Worm (Caenorhabditis elegans): ENCODE measurements around the gene cox-16.
A peak's percentile ranks its signal among the peaks of the same experiment; 100 is the strongest.

cox-16 gene

DNA sequence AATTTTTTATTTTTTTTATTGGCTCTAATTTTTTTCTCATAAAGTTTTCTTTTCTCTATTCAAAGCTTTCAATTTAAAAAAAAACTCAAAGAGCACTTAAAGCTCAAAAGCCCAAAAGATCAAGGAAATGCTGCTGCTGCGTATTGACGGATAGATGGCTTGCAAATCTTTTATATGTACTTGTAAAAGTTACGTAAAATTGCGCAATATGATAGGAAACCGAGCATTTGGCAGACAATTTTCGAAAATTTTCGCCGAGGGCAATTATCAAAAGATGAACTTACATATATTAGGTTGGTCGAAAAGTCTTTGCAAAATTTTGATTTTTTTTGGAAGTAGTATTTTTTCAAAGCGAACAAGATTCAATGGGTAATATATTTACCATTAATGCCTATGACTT lies 12.5 kb upstream of the cox-16 start:
- TF ChIP-seq mep-1 (tag; optimal IDR thresholded peaks at IDR 0.05) (no peak), zip-8 (tag; optimal IDR thresholded peaks at IDR 0.05) (peak; percentile 75)

DNA sequence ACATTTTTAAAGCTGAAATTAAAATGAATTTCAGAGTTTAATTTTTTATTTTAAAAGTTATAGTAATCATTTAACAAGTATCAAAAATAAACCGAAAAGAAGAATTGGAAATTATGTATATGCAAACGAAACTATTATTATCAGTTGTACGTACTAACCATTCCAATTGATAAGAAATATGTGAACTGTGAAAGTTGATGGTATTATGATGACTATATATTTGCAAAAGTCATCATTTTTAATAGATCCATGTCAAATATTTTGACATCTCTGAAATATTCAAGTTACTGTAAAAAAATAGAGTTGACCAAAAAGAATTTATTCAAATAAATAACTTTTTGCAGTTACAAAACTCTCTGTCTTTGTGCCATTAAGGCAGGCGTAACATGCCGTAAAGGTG lies 12.0 kb upstream of the cox-16 start, which contains the start of gene ugt-48:
ugt-48 (minus strand) TSS at position 12 of the 400 bp plus-strand sequence.
- no peak for TF ChIP-seq cnd-1 (tag; optimal IDR thresholded peaks at IDR 0.05)
- TF ChIP-seq sptf-1 (tag; optimal IDR thresholded peaks at IDR 0.05): no peak
- TF ChIP-seq lsy-2 (tag; optimal IDR thresholded peaks at IDR 0.05): no peak
- TF ChIP-seq mls-2 (tag; optimal IDR thresholded peaks at IDR 0.05): no peak
- no peak for TF ChIP-seq ceh-83 (GFP tag; optimal IDR thresholded peaks at IDR 0.05)
- TF ChIP-seq nhr-237 (tag; optimal IDR thresholded peaks at IDR 0.05): no peak
- no peak for TF ChIP-seq lin-13 (tag; optimal IDR thresholded peaks at IDR 0.05)
- TF ChIP-seq unc-120 (tag; optimal IDR thresholded peaks at IDR 0.05; ENCODE audit: poor library complexity, severe bottlenecking): no peak
- TF ChIP-seq zip-8 (tag; optimal IDR thresholded peaks at IDR 0.05): no peak
- TF ChIP-seq nhr-76 (tag; optimal IDR thresholded peaks at IDR 0.05): no peak
- no peak for TF ChIP-seq ces-1 (GFP tag; optimal IDR thresholded peaks at IDR 0.05)
- TF ChIP-seq ceh-43 (GFP tag; optimal IDR thresholded peaks at IDR 0.05): no peak
- TF ChIP-seq tbx-8 (GFP tag; optimal IDR thresholded peaks at IDR 0.05): no peak
- TF ChIP-seq snpc-4 (tag; optimal IDR thresholded peaks at IDR 0.05): no peak
- no peak for TF ChIP-seq M03D4.4 (tag; optimal IDR thresholded peaks at IDR 0.05)
- TF ChIP-seq pha-4 (tag; optimal IDR thresholded peaks at IDR 0.05): no peak

DNA sequence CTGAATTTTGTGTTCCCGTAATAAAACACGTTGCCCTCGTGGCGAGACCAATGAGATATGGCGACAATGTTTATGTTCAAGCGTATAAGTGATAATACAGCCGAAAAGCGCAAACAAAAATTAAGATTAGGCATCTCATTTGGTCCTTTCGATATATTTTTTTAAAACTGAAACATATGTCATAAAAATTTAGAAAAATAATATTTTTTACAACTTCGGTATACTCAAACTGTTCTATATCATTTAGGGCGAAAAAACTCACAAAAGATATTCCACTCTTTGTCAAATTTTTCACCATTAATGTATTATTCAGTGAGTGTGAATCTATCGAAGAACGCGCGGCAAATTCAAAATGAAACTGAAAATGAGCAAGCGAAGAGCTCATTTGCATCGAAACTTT lies 2.5 kb upstream of the cox-16 start, which contains the start of gene cft-1:
cft-1 (plus strand) TSS at position 301 of the 400 bp plus-strand sequence.
- TF ChIP-seq M03D4.4 (tag; optimal IDR thresholded peaks at IDR 0.05) (no peak), sem-2 (GFP tag; optimal IDR thresholded peaks at IDR 0.05) (no peak), mls-2 (tag; optimal IDR thresholded peaks at IDR 0.05) (no peak), snpc-4 (tag; optimal IDR thresholded peaks at IDR 0.05) (no peak), drap-1 (GFP tag; optimal IDR thresholded peaks at IDR 0.05) (no peak), lsy-2 (tag; optimal IDR thresholded peaks at IDR 0.05) (no peak), ztf-11 (tag; optimal IDR thresholded peaks at IDR 0.05) (no peak), nhr-28 (tag; optimal IDR thresholded peaks at IDR 0.05) (no peak), ceh-83 (GFP tag; optimal IDR thresholded peaks at IDR 0.05) (no peak), sptf-1 (tag; optimal IDR thresholded peaks at IDR 0.05) (no peak), flh-1 (GFP tag; optimal IDR thresholded peaks at IDR 0.05) (no peak), lin-32 (GFP tag; optimal IDR thresholded peaks at IDR 0.05) (no peak), nhr-12 (tag; optimal IDR thresholded peaks at IDR 0.05) (no peak), hlh-1 (tag; optimal IDR thresholded peaks at IDR 0.05) (no peak), unc-62 (GFP tag; optimal IDR thresholded peaks at IDR 0.05) (no peak), nhr-2 (tag; optimal IDR thresholded peaks at IDR 0.05) (no peak), unc-120 (tag; optimal IDR thresholded peaks at IDR 0.05; ENCODE audit: poor library complexity, severe bottlenecking) (no peak)

DNA sequence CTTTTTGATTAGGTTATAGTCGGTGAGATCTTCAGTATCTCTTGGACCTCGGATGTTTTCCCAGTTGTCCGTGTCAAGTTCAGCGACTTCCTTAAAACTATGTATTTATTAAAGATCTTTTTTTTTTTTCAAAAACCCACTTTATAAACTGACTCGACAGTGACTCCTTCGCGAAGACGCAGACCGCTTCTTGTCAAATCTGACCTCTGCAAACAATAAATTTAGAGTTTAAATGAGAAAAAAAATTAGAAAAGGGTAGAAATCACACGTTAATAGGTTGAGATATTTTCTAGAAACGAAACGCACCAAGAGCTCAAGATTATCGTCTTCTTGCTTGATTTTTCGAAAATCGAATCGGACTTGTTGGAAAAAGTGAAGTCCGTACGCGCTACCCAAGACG lies 269 bp downstream of the cox-16 start, which contains the start of gene C24G6.8:
C24G6.8 (minus strand) TSS at position 101 of the 400 bp plus-strand sequence.
- TF ChIP-seq elt-1 (tag; optimal IDR thresholded peaks at IDR 0.05; ENCODE audit: borderline replicate concordance, insufficient read depth): no peak
- no peak for TF ChIP-seq elt-3 (tag; optimal IDR thresholded peaks at IDR 0.05)
- no peak for TF ChIP-seq lin-13 (tag; optimal IDR thresholded peaks at IDR 0.05)

DNA sequence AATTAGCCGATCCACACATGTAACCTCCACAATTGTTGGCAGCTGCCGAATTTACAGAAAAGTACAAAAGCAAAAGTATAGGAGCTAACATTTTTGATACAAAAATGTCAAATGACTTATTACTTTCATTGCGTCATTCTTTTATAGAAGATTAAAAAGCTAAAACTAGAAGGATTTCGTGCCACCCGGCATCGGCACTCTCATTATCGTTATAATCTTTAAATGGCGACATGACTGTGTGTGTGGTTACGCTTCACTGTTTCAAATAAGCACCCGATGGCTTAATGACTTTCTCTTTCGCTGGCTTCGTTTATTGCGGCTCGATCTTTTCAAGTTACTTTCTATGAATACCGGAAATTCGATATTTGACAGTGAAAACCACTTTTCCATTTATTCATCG lies 2.3 kb downstream of the cox-16 start, which contains the start of gene grl-1:
grl-1 (minus strand) TSS at position 101 of the 400 bp plus-strand sequence.
- peak; percentile 6 for TF ChIP-seq zip-8 (tag; optimal IDR thresholded peaks at IDR 0.05)
- no peak for TF ChIP-seq ceh-83 (GFP tag; optimal IDR thresholded peaks at IDR 0.05)

DNA sequence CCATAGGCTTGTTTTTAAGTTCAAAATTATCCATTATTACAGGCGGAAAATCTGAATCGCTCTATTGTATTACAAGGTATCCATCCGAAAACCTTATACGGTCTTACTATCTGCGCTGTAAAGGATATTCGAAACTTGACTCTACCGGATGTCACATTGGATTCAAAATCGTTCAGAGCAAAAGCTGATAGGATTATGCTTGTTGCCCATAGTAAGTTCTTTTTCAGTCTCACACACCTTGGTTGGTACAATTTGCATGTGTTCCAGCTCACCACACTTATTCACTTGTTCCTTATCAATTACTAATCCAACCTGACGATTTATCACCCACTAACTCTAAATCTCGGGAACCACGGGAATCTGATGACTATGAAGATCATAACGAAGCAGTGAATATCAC lies 8.3 kb downstream of the cox-16 start:
- TF ChIP-seq zip-8 (tag; optimal IDR thresholded peaks at IDR 0.05) (no peak), mls-2 (tag; optimal IDR thresholded peaks at IDR 0.05) (no peak), lsy-2 (tag; optimal IDR thresholded peaks at IDR 0.05) (no peak)

Data from whole organism, mixed stage, embryonic.